Worm (Caenorhabditis elegans): Measurements from ENCODE around the gene pqn-35.

- TF ChIP-seq ama-1 (optimal IDR thresholded peaks at IDR 0.05) (no peak), ama-1 (GFP tag; optimal IDR thresholded peaks at IDR 0.05) (no peak), nhr-90 (tag; optimal IDR thresholded peaks at IDR 0.05) (no peak), lsl-1 (GFP tag; optimal IDR thresholded peaks at IDR 0.05) (no peak), hlh-26 (GFP tag; conservative IDR thresholded peaks at IDR 0.05) (no peak), let-607 (tag; optimal IDR thresholded peaks at IDR 0.05) (no peak), lin-54 (GFP tag; optimal IDR thresholded peaks at IDR 0.05) (no peak), dpl-1 (GFP tag; optimal IDR thresholded peaks at IDR 0.05) (no peak)
These were observed 12.5 kb upstream of the pqn-35 start for ce11 chrII:4600276-4600675.

All from whole organism, young adult.